Worm (Caenorhabditis elegans) whole organism, L1 larva: ENCODE results near the gene ceh-14.

Experiments
- C16A3.4 ChIP-seq: fragments of 150-350 bp; optimal IDR thresholded peaks from 2 replicates; lab custom pipeline; 2014; ENCODE audit warnings: missing biosample characterization, missing genetic modification characterization
- C34B4.2 ChIP-seq: sonication (generic microtip); optimal IDR thresholded peaks from 2 replicates; lab custom pipeline; 2017; ENCODE audit warnings: mild to moderate bottlenecking, missing genetic modification characterization, missing compliant biosample characterization
- Y116A8C.19 ChIP-seq: sonication (generic microtip); optimal IDR thresholded peaks from 2 replicates; lab custom pipeline; 2016; ENCODE audit warnings: missing compliant biosample characterization, missing genetic modification characterization, borderline replicate concordance
- aly-2 ChIP-seq: fragments of 150-350 bp; optimal IDR thresholded peaks from 2 replicates; lab custom pipeline; 2014; ENCODE audit warnings: missing biosample characterization, missing genetic modification characterization
- ama-1 ChIP-seq: fragments of 150-350 bp; optimal IDR thresholded peaks from 2 replicates; lab custom pipeline; 2014
- blmp-1 ChIP-seq: fragments of 150-350 bp; optimal IDR thresholded peaks from 2 replicates; lab custom pipeline; 2014; ENCODE audit warnings: missing biosample characterization, missing genetic modification characterization
- ceh-90 ChIP-seq: sonication (generic microtip); optimal IDR thresholded peaks from 2 replicates; lab custom pipeline; 2016; ENCODE audit warnings: missing genetic modification characterization, missing compliant biosample characterization
- egl-27 ChIP-seq, 2 experiments: fragments of 150-350 bp in 1 of 2; sonication (generic microtip); optimal IDR thresholded peaks; 3 replicates each; lab custom pipeline; 2017 to 2018; ENCODE audit warnings: missing biosample characterization in 2 of 2, missing genetic modification characterization in 2 of 2, missing genetic modification reagents in 2 of 2
- elt-3 ChIP-seq, 6 experiments: fragments of 150-350 bp in 1 of 6; sonication (generic microtip); optimal IDR thresholded peaks; 2 replicates each; lab custom pipeline; 2017 to 2018; ENCODE audit warnings: missing biosample characterization in 6 of 6, missing genetic modification characterization in 6 of 6, inconsistent platforms in 1 of 6
- ets-5 ChIP-seq: fragments of 200-800 bp; sonication (Bioruptor generic); IDR thresholded peaks from 2 replicates; pipeline ENCODE4 v1.3.6; 2022; ENCODE audit warnings: missing genetic modification characterization, missing compliant biosample characterization
- fkh-8 ChIP-seq: sonication (generic microtip); optimal IDR thresholded peaks from 2 replicates; lab custom pipeline; 2016; ENCODE audit warnings: mild to moderate bottlenecking, missing genetic modification characterization, missing compliant biosample characterization
- grh-1 ChIP-seq: fragments of 200-800 bp; sonication (Bioruptor generic); IDR thresholded peaks from 2 replicates; pipeline ENCODE4 v1.3.6; 2022; ENCODE audit warnings: missing genetic modification reagents, missing genetic modification characterization, missing compliant biosample characterization
- lin-14 ChIP-seq: fragments of 200-800 bp; sonication (Bioruptor generic); optimal IDR thresholded peaks from 2 replicates; lab custom pipeline; 2018; ENCODE audit warnings: mild to moderate bottlenecking, missing genetic modification characterization, moderate library complexity, missing compliant biosample characterization
- lin-15B ChIP-seq: fragments of 150-350 bp; sonication (generic microtip); optimal IDR thresholded peaks from 3 replicates; lab custom pipeline; 2014; ENCODE audit warnings: missing biosample characterization, missing genetic modification characterization
- lsy-2 ChIP-seq, 2 experiments: fragments of 150-350 bp; optimal IDR thresholded peaks; 2 replicates each; lab custom pipeline; 2014; ENCODE audit warnings: missing biosample characterization in 2 of 2, missing genetic modification characterization in 2 of 2
- mdl-1 ChIP-seq, 2 experiments: fragments of 150-350 bp; optimal IDR thresholded peaks; 2 replicates each; lab custom pipeline; 2014 to 2017; ENCODE audit warnings: missing biosample characterization in 2 of 2, missing genetic modification characterization in 2 of 2, inconsistent platforms in 1 of 2
- nhr-11 ChIP-seq: fragments of 150-350 bp; optimal IDR thresholded peaks from 2 replicates; lab custom pipeline; 2014; ENCODE audit warnings: missing biosample characterization, missing genetic modification characterization
- nhr-19 ChIP-seq: fragments of 200-800 bp; sonication (Bioruptor generic); conservative IDR thresholded peaks from 2 replicates; pipeline ENCODE4 v1.3.6; 2022; ENCODE audit warnings: missing genetic modification characterization, missing compliant biosample characterization
- nhr-28 ChIP-seq: fragments of 150-350 bp; optimal IDR thresholded peaks from 2 replicates; lab custom pipeline; 2014; ENCODE audit warnings: missing biosample characterization, missing genetic modification characterization
- nhr-47 ChIP-seq: sonication (generic microtip); optimal IDR thresholded peaks from 2 replicates; lab custom pipeline; 2016; ENCODE audit warnings: mild to moderate bottlenecking, missing genetic modification characterization, moderate library complexity, missing compliant biosample characterization
- nhr-71 ChIP-seq: sonication (generic microtip); optimal IDR thresholded peaks from 2 replicates; lab custom pipeline; 2016; ENCODE audit warnings: mild to moderate bottlenecking, missing genetic modification characterization, moderate library complexity, missing compliant biosample characterization
- nhr-84 ChIP-seq: sonication (generic microtip); optimal IDR thresholded peaks from 2 replicates; lab custom pipeline; 2017; ENCODE audit warnings: missing biosample characterization, missing genetic modification characterization
- nhr-85 ChIP-seq: sonication (generic microtip); peaks from one replicate; lab custom pipeline; 2016; ENCODE audit warnings: missing genetic modification characterization, inconsistent platforms, missing compliant biosample characterization
- nhr-90 ChIP-seq: sonication (generic microtip); optimal IDR thresholded peaks from 2 replicates; lab custom pipeline; 2016; ENCODE audit warnings: mild to moderate bottlenecking, missing genetic modification characterization, missing compliant biosample characterization; ENCODE audit not compliant: poor library complexity
- pax-3 ChIP-seq: fragments of 200-800 bp; sonication (Bioruptor generic); optimal IDR thresholded peaks from 2 replicates; lab custom pipeline; 2018; ENCODE audit warnings: mild to moderate bottlenecking, missing genetic modification characterization, moderate library complexity, missing compliant biosample characterization
- pqm-1 ChIP-seq: sonication (generic microtip); optimal IDR thresholded peaks from 3 replicates; lab custom pipeline; 2017; ENCODE audit warnings: missing biosample characterization, missing genetic modification characterization
- snpc-4 ChIP-seq: fragments of 150-350 bp; optimal IDR thresholded peaks from 2 replicates; lab custom pipeline; 2014; ENCODE audit warnings: missing biosample characterization, missing genetic modification characterization
- sptf-1 ChIP-seq: fragments of 150-350 bp; optimal IDR thresholded peaks from 2 replicates; lab custom pipeline; 2014; ENCODE audit warnings: missing biosample characterization, missing genetic modification characterization
- sup-37 ChIP-seq: fragments of 200-800 bp; sonication (Bioruptor generic); optimal IDR thresholded peaks from 2 replicates; lab custom pipeline; 2018; ENCODE audit warnings: mild to moderate bottlenecking, missing genetic modification characterization, missing compliant biosample characterization
- tlp-1 ChIP-seq: fragments of 150-350 bp; optimal IDR thresholded peaks from 2 replicates; lab custom pipeline; 2014; ENCODE audit warnings: missing biosample characterization, missing genetic modification characterization
- unc-130 ChIP-seq: fragments of 150-350 bp; optimal IDR thresholded peaks from 2 replicates; lab custom pipeline; 2017; ENCODE audit warnings: missing biosample characterization, missing genetic modification characterization, inconsistent platforms
- unc-30 ChIP-seq: sonication (generic microtip); optimal IDR thresholded peaks from 2 replicates; lab custom pipeline; 2017; ENCODE audit warnings: missing biosample characterization, missing genetic modification characterization

ceh-14 gene

ce11 chrX:7547696-7548095 lies 15.2 kb upstream of the ceh-14 start:
- TF ChIP-seq nhr-47 = no peak
- no peak for TF ChIP-seq mdl-1 (tag; optimal IDR thresholded peaks at IDR 0.05; lab: Kevin White, UChicago)
- TF ChIP-seq nhr-28 (tag; lab: Kevin White, UChicago) = no peak
- TF ChIP-seq fkh-8 (tag; lab: Kevin White, UChicago) = no peak
- no peak for TF ChIP-seq sptf-1 (tag; lab: Kevin White, UChicago)
- TF ChIP-seq Y116A8C.19 (tag; lab: Kevin White, UChicago) = no peak
- no peak for TF ChIP-seq grh-1 (GFP tag; lab: Robert Waterston, UW)
- no peak for TF ChIP-seq nhr-11 (tag; lab: Kevin White, UChicago)
- no peak for TF ChIP-seq ets-5
- no peak for TF ChIP-seq egl-27 (tag; optimal IDR thresholded peaks at IDR 0.05; lab: Kevin White, UChicago)
- TF ChIP-seq C34B4.2 (tag; lab: Kevin White, UChicago) = no peak
- TF ChIP-seq pax-3 (tag; lab: Kevin White, UChicago) = no peak
- TF ChIP-seq nhr-90 (tag; lab: Kevin White, UChicago) = no peak
- no peak for TF ChIP-seq ceh-90 (tag; lab: Kevin White, UChicago)
- TF ChIP-seq nhr-71 (tag; lab: Kevin White, UChicago) = no peak
- no peak for TF ChIP-seq tlp-1 (tag; lab: Kevin White, UChicago)
- no peak for TF ChIP-seq snpc-4 (tag; lab: Kevin White, UChicago)

- TF ChIP-seq ama-1 (no peak), lin-15B (no peak), blmp-1 (tag; lab: Kevin White, UChicago) (peak; percentile 67), lin-14 (GFP tag; lab: Kevin White, UChicago) (peak; percentile 4), nhr-85 (peak; percentile 5)
Observed at ce11 chrX:7546509-7546908, 14.0 kb upstream of the ceh-14 start, which contains the start of gene col-174. TSS of gene col-174 (plus strand) at chrX:7546809.

ce11 chrX:7541078-7541477 lies 8.5 kb upstream of the ceh-14 start:
- TF ChIP-seq lin-14 (GFP tag; lab: Kevin White, UChicago) (peak; percentile 7), aly-2 (tag; lab: Kevin White, UChicago) (no peak)

ce11 chrX:7540033-7540432 lies 7.5 kb upstream of the ceh-14 start, which contains the start of gene glb-16:
TSS of gene glb-16 (minus strand) at chrX:7540133.
- TF ChIP-seq lin-14 (GFP tag; lab: Kevin White, UChicago) = no peak
- TF ChIP-seq, all 84 proteins: peak for 0

ce11 chrX:7537742-7538268 lies 5.3 kb upstream of the ceh-14 start, which contains the start of gene dpy-7:
TSS of gene dpy-7 (minus strand) at chrX:7537792.
- TF ChIP-seq nhr-84 (no peak), elt-3 (tag; optimal IDR thresholded peaks at IDR 0.05; lab: Kevin White, UChicago) (peak in 1 of 6 experiments; percentile 28), lsy-2 (tag; optimal IDR thresholded peaks at IDR 0.05; lab: Kevin White, UChicago) (no peak), blmp-1 (tag; lab: Kevin White, UChicago) (peak; percentile 67)

ce11 chrX:7536869-7537268 lies 4.3 kb upstream of the ceh-14 start:
- TF ChIP-seq C16A3.4 (tag; lab: Kevin White, UChicago) = no peak
- no peak for TF ChIP-seq unc-130 (tag; lab: Kevin White, UChicago)
- no peak for TF ChIP-seq pqm-1 (tag; lab: Kevin White, UChicago)
- TF ChIP-seq tlp-1 (tag; lab: Kevin White, UChicago) = no peak
- TF ChIP-seq nhr-19 (GFP tag; lab: Robert Waterston, UW) = no peak
- TF ChIP-seq nhr-84 = no peak
- no peak for TF ChIP-seq ets-5
- TF ChIP-seq unc-30 (tag; lab: Kevin White, UChicago) = no peak
- no peak for TF ChIP-seq sup-37
